Worm (Caenorhabditis elegans) whole organism, late embryonic: ENCODE results near the gene F38B6.2.

Experiments
- ceh-24 ChIP-seq: sonication (generic microtip); optimal IDR thresholded peaks from 2 replicates; lab custom pipeline; 2016; ENCODE audit warnings: mild to moderate bottlenecking, missing genetic modification characterization, missing compliant biosample characterization
- pha-4 ChIP-seq: fragments of 150-350 bp; optimal IDR thresholded peaks from 2 replicates; lab custom pipeline; 2018; ENCODE audit warnings: missing biosample characterization, missing genetic modification reagents, missing genetic modification characterization
- pqm-1 ChIP-seq: sonication (generic microtip); optimal IDR thresholded peaks from 2 replicates; lab custom pipeline; 2016; ENCODE audit warnings: missing genetic modification characterization, missing compliant biosample characterization
- rnt-1 ChIP-seq: sonication (generic microtip); optimal IDR thresholded peaks from 2 replicates; lab custom pipeline; 2016; ENCODE audit warnings: missing genetic modification characterization, missing compliant biosample characterization
- sox-4 ChIP-seq: sonication (generic microtip); optimal IDR thresholded peaks from 2 replicates; lab custom pipeline; 2017; ENCODE audit warnings: mild to moderate bottlenecking, missing genetic modification characterization, inconsistent platforms, missing compliant biosample characterization

ce11 chrX:6698267-6698666 is at the start of gene F38B6.2, which contains the start of gene F38B6.7:
- TF ChIP-seq sox-4 (tag; lab: Kevin White, UChicago) = no peak
- TF ChIP-seq rnt-1 (tag; lab: Kevin White, UChicago) = no peak
- no peak for TF ChIP-seq ceh-24 (tag; lab: Kevin White, UChicago)
- no peak for TF ChIP-seq pqm-1 (tag; lab: Kevin White, UChicago)
- no peak for TF ChIP-seq pha-4
